Worm (Caenorhabditis elegans) whole organism, dauer: ENCODE results near the gene Y17G9A.4.

Experiments
- unc-62 ChIP-seq: sonication (generic microtip); optimal IDR thresholded peaks from 2 replicates; lab custom pipeline; 2017; ENCODE audit warnings: missing biosample characterization, missing genetic modification reagents, missing genetic modification characterization

Gene Y17G9A.4

ce11 chrIV:4856195-4856594 lies 5.2 kb downstream of the Y17G9A.4 start, which contains the start of gene Y17G9A.2:
Gene Y17G9A.2 (minus strand): TSS chrIV:4856295.
- TF ChIP-seq unc-62 (GFP tag; lab: Kevin White, UChicago), result no peak

ce11 chrIV:4846793-4847192 lies 14.6 kb downstream of the Y17G9A.4 start, which contains the start of gene tat-2:
Gene tat-2 (minus strand): TSS chrIV:4846893.
- TF ChIP-seq unc-62 (GFP tag; lab: Kevin White, UChicago), result no peak

DNA sequence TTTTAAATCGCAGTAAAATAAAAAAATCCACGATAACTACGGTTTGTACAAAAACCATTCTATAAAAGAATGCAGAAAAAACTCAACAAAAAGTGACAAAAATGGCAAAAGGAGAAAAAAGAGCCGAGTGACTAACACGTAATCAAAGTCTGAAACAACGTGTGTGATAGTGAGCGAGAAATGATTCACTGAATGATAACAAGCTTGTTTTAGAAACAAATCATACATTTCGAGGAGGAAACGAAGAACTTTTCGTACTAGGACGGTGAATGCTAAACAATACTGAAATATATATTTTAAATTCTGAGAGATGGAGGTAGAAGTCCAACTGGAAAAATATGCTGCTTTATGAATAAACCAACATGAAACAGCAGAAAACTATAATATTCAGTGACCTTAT lies 19.3 kb downstream of the Y17G9A.4 start:
- TF ChIP-seq unc-62 (GFP tag; lab: Kevin White, UChicago), result no peak

DNA sequence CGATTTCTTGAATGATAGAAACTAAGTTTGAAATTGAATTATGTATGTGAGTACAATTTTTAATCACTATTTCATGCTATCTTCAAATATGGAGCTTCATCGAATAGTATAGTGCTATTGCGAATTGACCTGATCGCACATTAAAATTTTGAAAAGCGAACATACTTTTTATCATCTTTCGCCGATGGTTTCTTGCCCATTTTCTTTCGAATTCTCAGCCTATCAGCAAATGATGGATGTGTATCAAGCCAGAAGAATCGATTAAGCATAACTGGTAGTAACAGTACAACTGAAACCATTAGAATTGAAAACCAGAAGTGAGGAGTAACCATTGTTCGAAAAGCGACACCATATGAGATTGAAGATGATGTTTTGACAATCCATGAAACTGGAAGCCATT lies 31.7 kb downstream of the Y17G9A.4 start:
- no peak for TF ChIP-seq unc-62 (GFP tag; lab: Kevin White, UChicago)

DNA sequence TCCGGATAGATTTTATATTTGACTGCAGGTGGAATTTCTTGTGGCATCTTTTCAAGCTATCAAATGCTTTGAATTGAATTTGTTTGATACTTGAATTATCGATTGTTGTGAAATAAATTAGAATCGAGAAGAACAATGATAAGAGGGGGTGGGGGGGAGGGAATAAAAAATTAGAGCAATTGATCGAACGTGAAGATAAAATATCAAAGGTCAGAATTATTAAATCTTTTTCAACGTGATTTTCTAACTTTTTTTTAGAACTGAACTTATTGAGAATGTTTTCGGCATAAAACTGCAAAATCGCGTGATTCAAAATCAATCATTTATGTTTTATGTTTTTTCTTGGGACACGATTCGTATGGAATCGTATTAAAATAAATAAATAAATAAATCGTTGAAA lies 34.1 kb downstream of the Y17G9A.4 start, which contains the start of gene mpz-4:
Gene mpz-4, minus strand, starts transcription at position 101 of the 400 bp plus-strand sequence.
- TF ChIP-seq unc-62 (GFP tag; lab: Kevin White, UChicago), result no peak

DNA sequence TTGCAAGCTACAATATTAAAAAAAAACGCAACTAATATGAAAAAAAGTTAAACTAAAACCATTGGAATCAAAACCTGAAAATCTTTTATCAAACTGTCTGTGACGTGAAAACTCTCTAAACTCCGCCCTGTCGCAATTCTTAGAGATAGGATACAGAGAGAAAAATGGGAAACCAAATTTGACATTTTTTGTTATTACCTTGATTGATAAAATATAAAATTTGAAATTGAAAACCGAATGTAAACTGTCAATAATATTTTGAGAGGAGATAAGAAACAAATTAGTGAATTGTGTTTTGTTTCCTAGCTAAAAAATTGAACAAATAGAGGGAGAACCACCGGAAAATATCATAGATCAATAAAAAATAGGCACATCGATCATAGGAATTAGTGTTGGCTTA lies 39.5 kb downstream of the Y17G9A.4 start:
- TF ChIP-seq unc-62 (GFP tag; lab: Kevin White, UChicago), result no peak

ce11 chrIV:4821054-4821453 lies 40.3 kb downstream of the Y17G9A.4 start, which contains the start of gene H06H21.8:
Gene H06H21.8 (minus strand): TSS chrIV:4821131.
- no peak for TF ChIP-seq unc-62 (GFP tag; lab: Kevin White, UChicago)

DNA sequence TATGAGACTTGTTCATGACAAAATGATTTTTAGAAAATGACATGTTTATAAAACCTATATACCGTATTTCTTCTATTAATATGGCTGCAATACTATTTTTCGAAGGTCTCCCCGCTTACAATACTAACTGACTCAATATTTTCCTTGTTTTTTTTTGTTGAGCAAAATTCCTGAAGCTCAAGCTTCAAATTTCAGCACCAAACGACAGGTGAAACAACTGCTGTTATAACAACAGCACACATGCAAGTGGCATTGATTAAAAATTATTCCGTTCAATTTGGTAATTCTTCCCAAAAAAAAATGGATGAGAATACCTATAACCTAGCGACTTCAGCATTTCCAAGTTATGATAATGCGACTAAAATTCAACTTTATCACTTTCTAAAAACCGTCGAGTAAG lies 47.2 kb downstream of the Y17G9A.4 start, which contains the start of gene srw-94:
Gene srw-94, plus strand, starts transcription at position 301 of the 400 bp plus-strand sequence.
- no peak for TF ChIP-seq unc-62 (GFP tag; lab: Kevin White, UChicago)

- no peak for TF ChIP-seq unc-62 (GFP tag; lab: Kevin White, UChicago)
Observed at ce11 chrIV:4811863-4812262, 49.5 kb downstream of the Y17G9A.4 start, which contains the start of gene srw-95. Gene srw-95 (plus strand): TSS chrIV:4812075.

DNA sequence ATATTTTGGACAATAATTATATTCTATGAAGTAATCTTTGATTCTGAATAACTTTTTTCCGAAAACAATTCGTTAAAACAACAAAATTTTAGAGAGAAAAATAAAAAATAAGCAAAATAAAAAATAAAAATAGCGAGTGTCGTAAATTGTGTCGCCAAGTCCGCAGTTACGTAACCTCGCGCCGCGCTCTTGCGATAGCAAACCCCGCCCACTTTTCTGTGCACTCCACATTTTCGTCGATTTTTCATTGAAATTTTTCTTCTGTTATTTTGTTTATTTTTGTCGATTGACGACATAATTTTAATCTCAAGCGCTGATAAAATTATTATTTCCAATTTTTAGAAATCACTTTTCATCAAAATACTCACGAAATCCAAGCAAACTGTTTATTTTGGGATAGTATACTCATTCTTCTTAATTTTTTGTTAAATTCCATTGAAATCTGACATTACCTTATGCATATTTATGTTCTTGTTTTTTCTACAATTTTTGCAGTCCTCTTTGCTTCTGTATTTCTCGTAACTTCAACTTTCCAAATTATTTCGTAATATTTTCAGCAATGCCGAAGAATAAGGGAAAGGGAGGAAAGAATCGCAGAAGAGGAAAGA lies 50.9 kb downstream of the Y17G9A.4 start, which contains the start of gene eif-1.A:
Gene eif-1.A, plus strand, starts transcription at position 558 of the 608 bp plus-strand sequence.
- TF ChIP-seq unc-62 (GFP tag; lab: Kevin White, UChicago), result no peak
